Fruit fly (Drosophila melanogaster) ovary, adult (tissue): Measurements from ENCODE around the gene CG32576.

ENCODE experiments used
- CG17801 ChIP-seq: fragments of 200-800 bp; optimal IDR thresholded peaks from 2 replicates; lab custom pipeline; 2019; ENCODE audit warnings: missing biosample characterization, mild to moderate bottlenecking, missing genetic modification characterization, moderate library complexity; ENCODE audit not compliant: partially characterized antibody

The CG32576 gene

DNA sequence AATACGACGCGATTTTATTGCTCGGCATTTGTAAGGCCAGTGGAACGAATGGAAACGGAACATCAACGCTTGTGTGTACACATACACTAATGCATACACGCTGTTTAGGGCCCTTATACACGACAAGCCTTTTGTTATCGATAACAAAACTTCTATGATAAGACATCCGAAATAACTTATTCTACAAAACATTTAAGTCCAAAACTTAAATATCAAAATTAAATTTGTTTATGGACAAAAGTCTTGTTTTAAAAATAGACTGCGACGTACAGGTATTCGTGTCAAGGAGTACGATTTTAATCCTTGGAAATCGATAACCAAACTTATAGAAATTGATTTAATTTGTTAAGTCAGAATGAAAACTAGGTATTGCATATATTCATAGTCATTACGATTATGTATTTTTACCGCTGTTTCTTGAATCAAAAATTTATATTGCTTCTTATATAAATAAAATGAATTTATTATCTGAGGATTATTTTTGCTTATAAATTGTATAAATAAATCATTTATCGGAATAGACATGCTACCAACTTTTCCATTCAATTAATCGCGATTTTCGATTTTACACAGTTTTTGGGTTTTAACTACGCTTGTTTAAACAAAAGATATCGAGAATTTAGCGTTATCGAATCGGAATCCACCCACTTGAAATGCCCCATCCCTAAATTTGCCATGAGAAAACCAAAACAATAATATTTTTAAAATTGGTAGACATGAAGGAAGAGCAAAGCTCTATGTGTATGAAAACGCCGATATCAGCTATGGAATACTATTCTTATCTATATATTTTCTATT lies 24.9 kb upstream of the CG32576 start, which contains the start of the genes CG9915 and SWIP:
CG9915 (minus strand) TSS at position 61 of the 798 bp plus-strand sequence.
SWIP (plus strand) TSS at position 632 of the 798 bp plus-strand sequence.
- TF ChIP-seq CG17801 (GFP tag; lab: Kevin White, UChicago), result peak; percentile 64

dm6 chrX:16309764-16310163 lies 21.4 kb upstream of the CG32576 start:
- TF ChIP-seq CG17801 (GFP tag; lab: Kevin White, UChicago), result peak; percentile 30

dm6 chrX:16308953-16309352 lies 20.6 kb upstream of the CG32576 start:
- peak; percentile 25 for TF ChIP-seq CG17801 (GFP tag; lab: Kevin White, UChicago)

DNA sequence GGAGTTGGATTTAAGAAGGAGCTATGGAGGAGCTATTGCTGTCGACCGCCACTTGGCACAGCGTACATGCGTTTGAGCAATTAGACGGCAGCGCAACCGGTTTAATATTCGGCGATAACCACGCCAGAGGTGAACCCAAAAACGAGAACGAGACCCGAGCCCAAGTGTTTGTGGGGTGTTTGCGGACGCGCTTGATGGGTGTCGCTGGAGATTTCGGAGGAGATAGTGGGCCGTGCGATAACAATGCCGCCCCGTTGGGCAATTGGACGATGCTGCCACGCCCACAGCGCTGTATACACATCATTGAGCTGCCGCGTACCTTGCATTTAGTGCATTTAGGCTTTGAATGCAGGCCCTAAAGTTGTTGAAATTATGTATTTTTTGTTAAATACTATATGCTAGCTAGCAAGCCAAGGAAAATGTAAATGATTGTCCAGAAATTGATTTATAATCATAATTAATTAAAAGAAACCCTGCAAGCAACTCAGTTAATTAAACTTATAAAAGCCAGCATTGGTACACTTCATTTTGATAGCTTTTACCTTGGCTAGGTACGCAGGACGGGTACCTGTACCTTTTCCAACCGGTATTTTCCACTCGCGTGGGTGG lies 20.1 kb upstream of the CG32576 start, which contains the start of gene Had1:
Had1 (minus strand) TSS at position 358 of the 609 bp plus-strand sequence.
- TF ChIP-seq CG17801 (GFP tag; lab: Kevin White, UChicago), result no peak

- no peak for TF ChIP-seq CG17801 (GFP tag; lab: Kevin White, UChicago)
These were observed 15.3 kb upstream of the CG32576 start, which contains the start of gene CG3679 for dm6 chrX:16303636-16304035. TSS of gene CG3679 (plus strand) at chrX:16303870.

dm6 chrX:16297618-16298017 lies 9.3 kb upstream of the CG32576 start, which contains the start of gene ERp44:
TSS of gene ERp44 (minus strand) at chrX:16297718.
- no peak for TF ChIP-seq CG17801 (GFP tag; lab: Kevin White, UChicago)

DNA sequence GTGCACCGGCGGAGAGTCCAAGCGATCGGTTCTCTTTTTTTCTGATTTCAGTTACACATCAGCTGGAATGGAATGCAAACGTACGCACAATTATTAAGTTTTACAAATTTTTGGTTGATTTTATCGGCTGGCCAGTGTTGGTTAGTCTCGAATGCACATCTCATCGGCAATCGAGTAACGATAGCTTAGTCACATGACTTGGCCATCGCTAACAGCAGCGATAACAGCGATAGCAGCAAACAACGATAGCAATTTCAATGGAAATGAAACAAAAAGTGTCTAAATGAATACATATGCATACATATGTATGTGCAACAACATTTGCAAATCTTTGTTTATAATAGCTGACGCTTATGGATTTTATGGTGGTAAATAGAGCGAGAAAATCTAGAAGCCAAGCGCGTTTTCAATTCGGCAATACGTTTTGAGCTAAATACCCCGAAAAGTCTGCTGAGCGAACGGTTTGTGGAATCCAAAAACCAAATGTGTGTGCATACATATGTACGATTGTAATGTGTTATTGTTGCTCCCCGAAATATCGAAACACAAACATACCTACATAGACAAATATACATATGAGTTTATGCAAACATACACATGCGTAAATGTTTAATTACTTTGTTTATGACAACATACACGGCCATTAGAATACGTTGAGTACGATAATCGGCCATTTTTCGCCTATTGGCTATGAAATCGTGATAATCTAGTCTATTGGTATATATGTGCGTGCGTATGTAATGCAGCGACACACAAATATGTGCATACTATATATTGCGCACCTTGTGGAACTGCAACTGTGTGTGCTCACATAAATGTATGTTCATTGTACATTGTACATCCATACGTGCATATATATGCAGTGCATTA lies 8.3 kb upstream of the CG32576 start, which contains the start of gene CG3632:
CG3632 (plus strand) TSS at position 249 of the 870 bp plus-strand sequence.
- TF ChIP-seq CG17801 (GFP tag; lab: Kevin White, UChicago), result peak; percentile 75

- no peak for TF ChIP-seq CG17801 (GFP tag; lab: Kevin White, UChicago)
These were observed 4.3 kb upstream of the CG32576 start for dm6 chrX:16292646-16293045.

- TF ChIP-seq CG17801 (GFP tag; lab: Kevin White, UChicago), result no peak
These were observed 666 bp upstream of the CG32576 start for dm6 chrX:16288999-16289398.

DNA sequence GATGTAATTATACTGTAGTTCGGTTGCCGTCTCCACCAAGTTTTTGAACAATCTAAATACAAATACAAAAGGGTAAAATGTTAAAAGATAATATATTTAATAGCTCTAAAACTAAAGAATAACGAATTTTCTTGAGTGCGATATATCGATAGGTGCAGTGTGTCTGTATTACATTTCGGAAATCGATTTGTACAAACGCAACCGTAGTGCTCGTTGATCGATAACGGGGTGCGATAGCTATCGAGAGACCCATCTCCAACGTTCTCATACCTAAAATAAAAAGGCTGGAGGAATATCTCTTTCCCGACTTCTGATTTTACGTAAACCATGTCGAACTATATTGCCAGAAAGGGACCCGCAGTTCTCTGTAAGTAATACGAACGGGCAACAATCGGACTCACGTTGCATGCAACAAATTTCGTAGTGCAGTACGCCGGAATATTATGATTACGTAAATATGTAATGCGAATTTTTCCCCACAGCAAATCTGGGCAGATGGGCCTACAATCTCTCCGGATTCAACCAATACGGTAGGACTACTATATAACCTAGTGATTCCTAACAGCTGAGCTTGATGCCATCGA lies 2.2 kb downstream of the CG32576 start, which contains the start of gene UQCR-14:
UQCR-14 (plus strand) TSS at position 206 of the 584 bp plus-strand sequence.
- TF ChIP-seq CG17801 (GFP tag; lab: Kevin White, UChicago), result peak; percentile 78

dm6 chrX:16285186-16285585 lies 3.1 kb downstream of the CG32576 start:
- TF ChIP-seq CG17801 (GFP tag; lab: Kevin White, UChicago), result peak; percentile 19

- TF ChIP-seq CG17801 (GFP tag; lab: Kevin White, UChicago), result no peak
These were observed 6.4 kb downstream of the CG32576 start for dm6 chrX:16281717-16282529.

- no peak for TF ChIP-seq CG17801 (GFP tag; lab: Kevin White, UChicago)
These were observed 7.0 kb downstream of the CG32576 start for dm6 chrX:16281305-16281704.
